Fruit fly (Drosophila melanogaster): ENCODE measurements around the gene eEF1alpha2.

The eEF1alpha2 gene

dm6 chr3R:31748093-31748996 is 10.1 kb downstream of the eEF1alpha2 start:
- TF ChIP-seq CG14655 (GFP tag; optimal IDR thresholded peaks at IDR 0.05) (no peak), CG12605 (GFP tag; IDR thresholded peaks at IDR 0.05) (no peak), CG8301 (tag; optimal IDR thresholded peaks at IDR 0.05) (peak; percentile 48), CG4496 (GFP tag; IDR thresholded peaks at IDR 0.05) (no peak), CG32121 (GFP tag; IDR thresholded peaks at IDR 0.05) (no peak), Ets98B (GFP tag; IDR thresholded peaks at IDR 0.05) (no peak), Pif1A (GFP tag; optimal IDR thresholded peaks at IDR 0.05) (peak; percentile 38), gl (tag; optimal IDR thresholded peaks at IDR 0.05) (peak; percentile 79), EcR (GFP tag; optimal IDR thresholded peaks at IDR 0.05) (peak; percentile 69), CG10348 (GFP tag; IDR thresholded peaks at IDR 0.05) (no peak), CG8159 (tag; optimal IDR thresholded peaks at IDR 0.05) (no peak), CG13204 (GFP tag; optimal IDR thresholded peaks at IDR 0.05) (peak; percentile 93), D1 (tag; optimal IDR thresholded peaks at IDR 0.05) (no peak), Pif1B (GFP tag; optimal IDR thresholded peaks at IDR 0.05) (peak; percentile 55), CG15710 (tag; optimal IDR thresholded peaks at IDR 0.05) (peak; percentile 47), rn (GFP tag; IDR thresholded peaks at IDR 0.05) (no peak), Snoo (tag; optimal IDR thresholded peaks at IDR 0.05) (no peak), CG17806 (tag; optimal IDR thresholded peaks at IDR 0.05) (peak; percentile 15), CG34367 (tag; optimal IDR thresholded peaks at IDR 0.05) (peak; percentile 37), CG9948 (tag; optimal IDR thresholded peaks at IDR 0.05) (peak; percentile 4), fd96Ca (GFP tag; IDR thresholded peaks at IDR 0.05) (no peak)

dm6 chr3R:31754605-31755004 is 16.3 kb downstream of the eEF1alpha2 start, which contains the start of gene salt:
salt (minus strand) TSS chr3R:31754705.
- TF ChIP-seq CG32121 (GFP tag; IDR thresholded peaks at IDR 0.05) (no peak), CG9948 (tag; optimal IDR thresholded peaks at IDR 0.05) (no peak), CG13204 (GFP tag; optimal IDR thresholded peaks at IDR 0.05) (no peak), CG10348 (GFP tag; IDR thresholded peaks at IDR 0.05) (no peak), Pif1B (GFP tag; optimal IDR thresholded peaks at IDR 0.05) (no peak), rn (GFP tag; IDR thresholded peaks at IDR 0.05) (no peak), CG14655 (GFP tag; optimal IDR thresholded peaks at IDR 0.05) (no peak), Ets98B (GFP tag; IDR thresholded peaks at IDR 0.05) (no peak), CG17806 (tag; optimal IDR thresholded peaks at IDR 0.05) (no peak), EcR (GFP tag; optimal IDR thresholded peaks at IDR 0.05) (no peak), CG4496 (GFP tag; IDR thresholded peaks at IDR 0.05) (no peak), CG8301 (tag; optimal IDR thresholded peaks at IDR 0.05) (no peak), CG34367 (tag; optimal IDR thresholded peaks at IDR 0.05) (no peak), gl (tag; optimal IDR thresholded peaks at IDR 0.05) (no peak), CG15710 (tag; optimal IDR thresholded peaks at IDR 0.05) (no peak), Snoo (tag; optimal IDR thresholded peaks at IDR 0.05) (no peak), Pif1A (GFP tag; optimal IDR thresholded peaks at IDR 0.05) (no peak), fd96Ca (GFP tag; IDR thresholded peaks at IDR 0.05) (no peak)

- TF ChIP-seq Pif1A (GFP tag; optimal IDR thresholded peaks at IDR 0.05) (no peak), CG8159 (tag; optimal IDR thresholded peaks at IDR 0.05) (no peak), CG13204 (GFP tag; optimal IDR thresholded peaks at IDR 0.05) (no peak), D1 (tag; optimal IDR thresholded peaks at IDR 0.05) (no peak), CG15710 (tag; optimal IDR thresholded peaks at IDR 0.05) (no peak), CG14655 (GFP tag; optimal IDR thresholded peaks at IDR 0.05) (no peak)
Observed at dm6 chr3R:31758587-31759167, 20.4 kb downstream of the eEF1alpha2 start, which contains the start of gene CG2187. CG2187 (minus strand) TSS chr3R:31758637.

- TF ChIP-seq Snoo (tag; optimal IDR thresholded peaks at IDR 0.05) (no peak), CG4496 (GFP tag; IDR thresholded peaks at IDR 0.05) (0 out of 3 replicates have a peak, but pooled peaks have one; percentile 29), EcR (GFP tag; optimal IDR thresholded peaks at IDR 0.05) (peak; percentile 45)
Observed at dm6 chr3R:31761529-31762009, 23.3 kb downstream of the eEF1alpha2 start, which contains the start of gene Smvt. Smvt (minus strand) TSS chr3R:31761579.

- TF ChIP-seq CG8301 (tag; optimal IDR thresholded peaks at IDR 0.05) = peak; percentile 70
- TF ChIP-seq CG12605 (GFP tag; IDR thresholded peaks at IDR 0.05) = no peak
- peak; percentile 75 for TF ChIP-seq CG17806 (tag; optimal IDR thresholded peaks at IDR 0.05)
- TF ChIP-seq CG13204 (GFP tag; optimal IDR thresholded peaks at IDR 0.05) = peak; percentile 22
- TF ChIP-seq EcR (GFP tag; optimal IDR thresholded peaks at IDR 0.05) = peak; percentile 2
- peak; percentile 76 for TF ChIP-seq CG14655 (GFP tag; optimal IDR thresholded peaks at IDR 0.05)
- peak; percentile 51; the same call in 2 of the 3 replicates for TF ChIP-seq CG4496 (GFP tag; IDR thresholded peaks at IDR 0.05)
- TF ChIP-seq gl (tag; optimal IDR thresholded peaks at IDR 0.05) = no peak
- peak; percentile 70 for TF ChIP-seq CG15710 (tag; optimal IDR thresholded peaks at IDR 0.05)
- peak; percentile 58 for TF ChIP-seq Ets98B (GFP tag; IDR thresholded peaks at IDR 0.05)
- TF ChIP-seq D1 (tag; optimal IDR thresholded peaks at IDR 0.05) = no peak
- TF ChIP-seq Snoo (tag; optimal IDR thresholded peaks at IDR 0.05) = no peak
- no peak for TF ChIP-seq rn (GFP tag; IDR thresholded peaks at IDR 0.05)
- TF ChIP-seq Pif1A (GFP tag; optimal IDR thresholded peaks at IDR 0.05) = peak; percentile 71
- peak; percentile 65 for TF ChIP-seq CG9948 (tag; optimal IDR thresholded peaks at IDR 0.05)
- peak; percentile 78 for TF ChIP-seq fd96Ca (GFP tag; IDR thresholded peaks at IDR 0.05)
- peak; percentile 76 for TF ChIP-seq Pif1B (GFP tag; optimal IDR thresholded peaks at IDR 0.05)
- peak; percentile 55 for TF ChIP-seq CG34367 (tag; optimal IDR thresholded peaks at IDR 0.05)
- peak; percentile 49; the same call in 1 of the 2 replicates for TF ChIP-seq CG32121 (GFP tag; IDR thresholded peaks at IDR 0.05)
- TF ChIP-seq CG10348 (GFP tag; IDR thresholded peaks at IDR 0.05) = no peak
- peak; percentile 84 for TF ChIP-seq CG8159 (tag; optimal IDR thresholded peaks at IDR 0.05)
Observed at dm6 chr3R:31762672-31763071, 24.4 kb downstream of the eEF1alpha2 start.

All from whole organism, pupa.